Fruit fly (Drosophila melanogaster): ENCODE results near the gene tzn.

Gene tzn

DNA sequence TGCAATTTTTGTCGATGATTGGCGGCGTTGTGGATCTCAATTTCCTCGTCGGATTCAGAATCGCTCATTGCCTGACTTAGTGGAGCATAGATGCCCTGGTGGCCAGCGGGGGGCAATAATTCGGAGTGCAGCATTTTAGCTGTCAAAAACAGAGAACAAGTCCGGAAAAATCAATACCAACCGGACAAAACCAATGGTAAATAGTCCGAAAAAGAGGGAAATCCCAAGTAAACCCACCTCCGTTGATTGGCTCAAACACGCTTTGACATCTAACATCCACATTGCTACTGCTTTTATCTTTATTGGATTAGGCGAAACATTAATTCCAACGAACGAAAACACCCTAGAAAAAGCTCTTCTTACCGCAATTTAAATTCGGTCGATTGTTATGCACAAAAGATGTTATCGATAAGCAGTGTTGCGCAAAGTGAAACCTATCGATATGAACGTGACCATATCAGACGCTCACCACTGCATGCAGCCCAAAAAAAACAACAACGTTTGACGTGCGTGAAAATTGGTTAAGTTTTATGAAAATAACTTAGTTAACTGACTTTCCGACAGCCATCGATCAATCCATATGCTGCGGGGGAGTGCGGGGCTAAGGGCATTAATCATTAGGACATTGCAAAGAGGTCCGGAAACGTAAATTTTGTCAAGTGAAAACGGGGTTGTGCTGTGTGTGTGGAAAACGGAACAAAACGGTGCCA lies 17.4 kb downstream of the tzn start, which contains the start of the genes CG3618 and Pka-R1:
CG3618 (minus strand) TSS at position 410 of the 710 bp plus-strand sequence.
Pka-R1 (plus strand) TSS at position 453 of the 710 bp plus-strand sequence.
- TF ChIP-seq CG6808 (GFP tag; optimal IDR thresholded peaks at IDR 0.05) (no peak), Eip75B (GFP tag; optimal IDR thresholded peaks at IDR 0.05) (no peak), CG10631 (GFP tag; optimal IDR thresholded peaks at IDR 0.05) (no peak), esn (GFP tag; optimal IDR thresholded peaks at IDR 0.05) (peak; percentile 21), CG8319 (GFP tag; optimal IDR thresholded peaks at IDR 0.05) (no peak), CG1621 (tag; optimal IDR thresholded peaks at IDR 0.05) (no peak), CG11294 (GFP tag; IDR thresholded peaks at IDR 0.05) (no peak), CG11762 (GFP tag; optimal IDR thresholded peaks at IDR 0.05; ENCODE audit: insufficient read depth) (no peak), net (GFP tag; optimal IDR thresholded peaks at IDR 0.05) (no peak), CG31627 (GFP tag; optimal IDR thresholded peaks at IDR 0.05) (peak; percentile 2), Ets96B (tag; optimal IDR thresholded peaks at IDR 0.05) (no peak)

dm6 chr3L:20817927-20818326 lies 19.5 kb downstream of the tzn start, which contains the start of gene Mst77F:
Gene Mst77F (minus strand): TSS chr3L:20818027.
- TF ChIP-seq CG3032 (tag; optimal IDR thresholded peaks at IDR 0.05) (no peak), CG11762 (GFP tag; optimal IDR thresholded peaks at IDR 0.05; ENCODE audit: insufficient read depth) (no peak), Ets96B (tag; optimal IDR thresholded peaks at IDR 0.05) (no peak), CG34406 (GFP tag; optimal IDR thresholded peaks at IDR 0.05) (no peak), Smox (GFP tag; optimal IDR thresholded peaks at IDR 0.05) (no peak), vri (GFP tag; optimal IDR thresholded peaks at IDR 0.05) (no peak), CG8632 (GFP tag; optimal IDR thresholded peaks at IDR 0.05) (no peak), Eip75B (GFP tag; optimal IDR thresholded peaks at IDR 0.05) (no peak)

- TF ChIP-seq Hr4 (GFP tag; optimal IDR thresholded peaks at IDR 0.05), result peak; percentile 34
- TF ChIP-seq Blimp-1 (GFP tag; optimal IDR thresholded peaks at IDR 0.05), result peak; percentile 40
- no peak for TF ChIP-seq eg (GFP tag; IDR thresholded peaks at IDR 0.05)
- peak; percentile 33 for TF ChIP-seq svp (GFP tag)
- no peak for TF ChIP-seq CG8632 (GFP tag; optimal IDR thresholded peaks at IDR 0.05)
- no peak for TF ChIP-seq CG11902 (GFP tag; optimal IDR thresholded peaks at IDR 0.05)
Measured at dm6 chr3L:20823206-20823803, 24.9 kb downstream of the tzn start.

- TF ChIP-seq CG32006 (GFP tag; optimal IDR thresholded peaks at IDR 0.05) (no peak), Sox15 (GFP tag; optimal IDR thresholded peaks at IDR 0.05) (no peak), Sox102F (GFP tag; optimal IDR thresholded peaks at IDR 0.05) (peak; percentile 15), OdsH (GFP tag; optimal IDR thresholded peaks at IDR 0.05) (peak; percentile 38), cyc (GFP tag; optimal IDR thresholded peaks at IDR 0.05) (peak; percentile 47), topi (GFP tag; optimal IDR thresholded peaks at IDR 0.05) (peak; percentile 50), spab (GFP tag; optimal IDR thresholded peaks at IDR 0.05) (no peak), salr (GFP tag; optimal IDR thresholded peaks at IDR 0.05) (no peak), Blimp-1 (GFP tag; optimal IDR thresholded peaks at IDR 0.05) (no peak), Eip93F (GFP tag; optimal IDR thresholded peaks at IDR 0.05) (no peak), CG3032 (tag; optimal IDR thresholded peaks at IDR 0.05) (no peak), Lpt (GFP tag; optimal IDR thresholded peaks at IDR 0.05) (no peak), CG8632 (GFP tag; optimal IDR thresholded peaks at IDR 0.05) (peak; percentile 4), CG16779 (tag; optimal IDR thresholded peaks at IDR 0.05) (no peak), lz (GFP tag; optimal IDR thresholded peaks at IDR 0.05) (peak; percentile 44), Hr38 (GFP tag; optimal IDR thresholded peaks at IDR 0.05) (no peak), Eip75B (GFP tag; optimal IDR thresholded peaks at IDR 0.05) (no peak), svp (GFP tag) (peak; percentile 84), fd59A (GFP tag; optimal IDR thresholded peaks at IDR 0.05) (no peak), Eip78C (GFP tag) (peak; percentile 53), Met (GFP tag; optimal IDR thresholded peaks at IDR 0.05) (peak; percentile 51), Hr4 (GFP tag; optimal IDR thresholded peaks at IDR 0.05) (peak; percentile 27), Hr39 (GFP tag; optimal IDR thresholded peaks at IDR 0.05) (peak; percentile 35), CG3919 (GFP tag; optimal IDR thresholded peaks at IDR 0.05) (no peak), CG8119 (GFP tag; IDR thresholded peaks at IDR 0.05) (no peak), net (GFP tag; optimal IDR thresholded peaks at IDR 0.05) (peak; percentile 22), dac (GFP tag; optimal IDR thresholded peaks at IDR 0.05) (no peak), esn (GFP tag; optimal IDR thresholded peaks at IDR 0.05) (peak; percentile 59)
Measured at dm6 chr3L:20826950-20827910, 28.8 kb downstream of the tzn start.
